Worm (Caenorhabditis elegans) whole organism, late embryonic: Measurements from ENCODE around the gene F54E4.2.

Experiments used
- ceh-22 ChIP-seq: sonication (generic microtip); optimal IDR thresholded peaks from 2 replicates; lab custom pipeline; 2017; ENCODE audit warnings: missing biosample characterization, missing genetic modification characterization
- dve-1 ChIP-seq: sonication (generic microtip); optimal IDR thresholded peaks from 2 replicates; lab custom pipeline; 2017; ENCODE audit warnings: antibody characterized with exemption, mild to moderate bottlenecking, missing genetic modification characterization, missing compliant biosample characterization
- elt-2 ChIP-seq: sonication (generic microtip); optimal IDR thresholded peaks from 2 replicates; lab custom pipeline; 2016; ENCODE audit warnings: missing genetic modification reagents, missing genetic modification characterization, missing compliant biosample characterization
- fkh-6 ChIP-seq: sonication (generic microtip); optimal IDR thresholded peaks from 2 replicates; lab custom pipeline; 2016; ENCODE audit warnings: missing genetic modification characterization, missing compliant biosample characterization
- ref-2 ChIP-seq: sonication (generic microtip); optimal IDR thresholded peaks from 2 replicates; lab custom pipeline; 2016; ENCODE audit warnings: missing genetic modification characterization, missing compliant biosample characterization
- sox-2 ChIP-seq: fragments of 200-800 bp; sonication (Bioruptor generic); IDR thresholded peaks from 2 replicates; pipeline ENCODE4 v1.3.6; 2022; ENCODE audit warnings: missing genetic modification reagents, missing genetic modification characterization, missing compliant biosample characterization

DNA sequence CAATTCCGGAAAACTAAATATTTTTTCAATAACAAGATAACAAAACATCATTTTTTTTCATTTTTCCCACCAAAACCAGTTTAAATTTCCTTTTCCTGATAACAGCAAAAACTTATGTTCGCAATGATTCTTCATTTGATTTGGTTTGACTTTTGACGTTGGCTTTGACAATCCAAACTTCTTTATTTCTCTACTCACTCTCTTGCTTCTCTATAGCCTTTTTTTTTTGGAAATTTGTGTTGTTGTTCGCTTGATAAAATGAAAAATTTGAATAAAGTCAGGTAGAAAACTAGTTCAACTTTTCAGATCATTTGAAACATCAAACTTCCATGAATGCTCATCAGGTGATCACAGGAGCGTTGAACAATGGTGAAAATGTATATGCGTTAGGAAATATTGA, 17.6 kb downstream of the F54E4.2 start, which contains the start of gene rbc-1:
- TF ChIP-seq ref-2 (tag; lab: Kevin White, UChicago) (no peak), sox-2 (GFP tag; lab: Robert Waterston, UW) (no peak), ceh-22 (tag; lab: Kevin White, UChicago) (no peak), elt-2 (tag; lab: Kevin White, UChicago) (no peak), fkh-6 (no peak), dve-1 (no peak)
